Fruit fly (Drosophila melanogaster): ENCODE data around the gene CaMKI.

The CaMKI gene

dm6 chr4:489561-489881 is 44.2 kb downstream of the CaMKI start:
- TF ChIP-seq psq (optimal IDR thresholded peaks at IDR 0.05) = no peak

dm6 chr4:490111-490510 is 44.8 kb downstream of the CaMKI start:
- no peak for TF ChIP-seq psq (optimal IDR thresholded peaks at IDR 0.05)
- TF ChIP-seq ttk (optimal IDR thresholded peaks at IDR 0.05) = no peak
- no peak for TF ChIP-seq Sin3A (optimal IDR thresholded peaks at IDR 0.05)
- no peak for TF ChIP-seq Myc (optimal IDR thresholded peaks at IDR 0.05)
- no peak for TF ChIP-seq h (optimal IDR thresholded peaks at IDR 0.05)
- no peak for TF ChIP-seq insv (optimal IDR thresholded peaks at IDR 0.05)

- TF ChIP-seq psq (optimal IDR thresholded peaks at IDR 0.05) (no peak), ttk (optimal IDR thresholded peaks at IDR 0.05) (no peak), h (optimal IDR thresholded peaks at IDR 0.05) (no peak)
These were observed 45.5 kb downstream of the CaMKI start for dm6 chr4:490760-491317.

- TF ChIP-seq Sin3A (optimal IDR thresholded peaks at IDR 0.05) (no peak), ttk (optimal IDR thresholded peaks at IDR 0.05) (no peak), h (optimal IDR thresholded peaks at IDR 0.05) (no peak), psq (optimal IDR thresholded peaks at IDR 0.05) (no peak), insv (optimal IDR thresholded peaks at IDR 0.05) (no peak), Myc (optimal IDR thresholded peaks at IDR 0.05) (no peak)
These were observed 47.3 kb downstream of the CaMKI start for dm6 chr4:492597-492996.

- TF ChIP-seq ttk (optimal IDR thresholded peaks at IDR 0.05) (no peak), psq (optimal IDR thresholded peaks at IDR 0.05) (no peak), insv (optimal IDR thresholded peaks at IDR 0.05) (no peak), h (optimal IDR thresholded peaks at IDR 0.05) (no peak), Myc (optimal IDR thresholded peaks at IDR 0.05) (no peak), Sin3A (optimal IDR thresholded peaks at IDR 0.05) (no peak)
These were observed 52.4 kb downstream of the CaMKI start for dm6 chr4:497724-498123.

DNA sequence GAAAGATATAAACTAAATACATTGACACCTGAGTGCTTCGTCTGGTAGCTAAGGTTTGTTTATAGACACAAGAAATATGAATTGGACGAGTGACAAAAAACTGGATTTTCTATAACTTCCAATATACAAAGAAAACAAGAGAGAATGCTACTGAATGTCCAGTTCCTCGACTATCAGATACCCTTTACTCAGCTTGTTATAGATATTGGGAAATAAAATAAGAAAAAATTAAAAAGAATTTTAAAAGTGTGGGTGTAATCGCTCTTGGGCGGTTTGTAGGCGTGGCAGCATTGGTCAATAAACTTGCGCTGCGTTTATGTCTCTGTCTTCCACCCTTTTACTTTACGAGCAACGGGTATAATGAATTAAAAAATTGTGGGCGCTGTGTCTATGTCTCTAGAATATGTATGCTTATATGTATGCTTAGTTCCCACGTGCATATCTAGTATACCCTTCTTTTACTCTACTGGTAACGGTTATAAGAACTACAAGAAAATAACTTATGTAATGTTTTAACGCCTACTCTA is 53.1 kb downstream of the CaMKI start:
- TF ChIP-seq Sin3A (optimal IDR thresholded peaks at IDR 0.05) (no peak), insv (optimal IDR thresholded peaks at IDR 0.05) (no peak), h (optimal IDR thresholded peaks at IDR 0.05) (no peak), ttk (optimal IDR thresholded peaks at IDR 0.05) (no peak), Myc (optimal IDR thresholded peaks at IDR 0.05) (no peak), psq (optimal IDR thresholded peaks at IDR 0.05) (no peak)

- TF ChIP-seq Myc (optimal IDR thresholded peaks at IDR 0.05) (no peak), psq (optimal IDR thresholded peaks at IDR 0.05) (no peak), insv (optimal IDR thresholded peaks at IDR 0.05) (no peak), Sin3A (optimal IDR thresholded peaks at IDR 0.05) (no peak), ttk (optimal IDR thresholded peaks at IDR 0.05) (no peak), h (optimal IDR thresholded peaks at IDR 0.05) (no peak)
These were observed 53.8 kb downstream of the CaMKI start for dm6 chr4:499080-499479.

DNA sequence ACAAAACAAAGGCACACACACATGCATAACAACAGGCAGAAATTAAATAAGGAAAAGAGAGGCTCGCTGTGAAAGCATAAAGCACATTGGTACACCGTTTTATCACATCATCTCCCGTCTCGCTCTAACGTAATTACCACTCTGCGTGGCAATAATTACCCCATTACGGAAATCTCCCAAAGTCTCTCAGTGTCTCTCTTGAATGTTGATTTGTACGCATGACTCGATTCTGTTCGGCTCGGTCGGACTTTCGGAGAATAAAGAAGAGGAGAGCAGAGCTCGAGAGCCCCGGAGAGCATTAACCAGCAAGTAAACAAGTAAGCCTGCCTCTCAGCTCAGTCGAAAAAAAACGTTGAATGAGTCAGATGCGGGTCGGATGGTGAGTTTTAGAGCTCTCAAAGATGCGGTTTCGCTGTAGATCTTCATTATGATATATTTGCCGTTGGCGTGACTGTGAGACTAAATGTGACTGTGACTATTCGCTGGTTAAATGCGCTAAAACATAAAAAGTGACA is 56.2 kb downstream of the CaMKI start, which contains the start of gene zfh2:
zfh2 (plus strand) TSS at position 332 of the 515 bp plus-strand sequence.
- no peak for TF ChIP-seq h (optimal IDR thresholded peaks at IDR 0.05)
- TF ChIP-seq insv (optimal IDR thresholded peaks at IDR 0.05) = no peak
- no peak for TF ChIP-seq Myc (optimal IDR thresholded peaks at IDR 0.05)
- no peak for TF ChIP-seq psq (optimal IDR thresholded peaks at IDR 0.05)
- no peak for TF ChIP-seq ttk (optimal IDR thresholded peaks at IDR 0.05)
- no peak for TF ChIP-seq Sin3A (optimal IDR thresholded peaks at IDR 0.05)

dm6 chr4:502510-503087 is 57.3 kb downstream of the CaMKI start:
- TF ChIP-seq h (optimal IDR thresholded peaks at IDR 0.05) (no peak), Myc (optimal IDR thresholded peaks at IDR 0.05) (no peak), psq (optimal IDR thresholded peaks at IDR 0.05) (no peak), Sin3A (optimal IDR thresholded peaks at IDR 0.05) (no peak)

Data from Kc167 (cell line).